Worm (Caenorhabditis elegans): ENCODE data around the gene T12E12.6.

- no peak for TF ChIP-seq elt-3 (tag; optimal IDR thresholded peaks at IDR 0.05)
- TF ChIP-seq sptf-1 (tag; optimal IDR thresholded peaks at IDR 0.05) = peak; percentile 17
- no peak for TF ChIP-seq nhr-237 (tag; optimal IDR thresholded peaks at IDR 0.05)
- no peak for TF ChIP-seq snpc-4 (tag; optimal IDR thresholded peaks at IDR 0.05)
- no peak for TF ChIP-seq unc-62 (GFP tag; optimal IDR thresholded peaks at IDR 0.05)
Observed at ce11 chrIV:5537813-5538538, 36.0 kb downstream of the T12E12.6 start, which contains the start of the genes fem-1 and drp-1.
